Worm (Caenorhabditis elegans) whole organism, L1 larva: ENCODE measurements around the gene F56D2.8.

Experiments used
- F16B12.6 ChIP-seq: fragments of 150-350 bp; optimal IDR thresholded peaks from 2 replicates; lab custom pipeline; 2014; ENCODE audit warnings: missing biosample characterization, missing genetic modification characterization
- aha-1 ChIP-seq: fragments of 150-350 bp; optimal IDR thresholded peaks from 2 replicates; lab custom pipeline; 2014; ENCODE audit warnings: missing biosample characterization, missing genetic modification characterization
- alr-1 ChIP-seq: fragments of 200-800 bp; sonication (Bioruptor generic); optimal IDR thresholded peaks from 2 replicates; lab custom pipeline; 2018; ENCODE audit warnings: borderline replicate concordance, mild to moderate bottlenecking, missing genetic modification characterization, missing compliant biosample characterization
- aly-2 ChIP-seq: fragments of 150-350 bp; optimal IDR thresholded peaks from 2 replicates; lab custom pipeline; 2014; ENCODE audit warnings: missing biosample characterization, missing genetic modification characterization
- ama-1 ChIP-seq: fragments of 150-350 bp; optimal IDR thresholded peaks from 2 replicates; lab custom pipeline; 2014
- ceh-8 ChIP-seq: fragments of 200-800 bp; sonication (Bioruptor generic); optimal IDR thresholded peaks from 2 replicates; lab custom pipeline; 2018; ENCODE audit warnings: mild to moderate bottlenecking, missing genetic modification characterization, moderate library complexity, missing compliant biosample characterization
- ceh-90 ChIP-seq: sonication (generic microtip); optimal IDR thresholded peaks from 2 replicates; lab custom pipeline; 2016; ENCODE audit warnings: missing genetic modification characterization, missing compliant biosample characterization
- ces-1 ChIP-seq: fragments of 150-350 bp; optimal IDR thresholded peaks from 2 replicates; lab custom pipeline; 2014; ENCODE audit warnings: missing biosample characterization, missing genetic modification reagents, missing genetic modification characterization
- dpl-1 ChIP-seq, 3 experiments: fragments of 150-350 bp in 2 of 3; sonication (generic microtip) in 1 of 3; optimal IDR thresholded peaks; 2 replicates each; lab custom pipeline; 2014 to 2017; ENCODE audit warnings: missing biosample characterization in 3 of 3, missing genetic modification characterization in 3 of 3, missing genetic modification reagents in 3 of 3
- efl-1 ChIP-seq, 4 experiments: fragments of 150-350 bp; optimal IDR thresholded peaks in 3 of 4; peaks in 1 of 4; 1 replicate in 1 of 4; 2 replicates in 3 of 4; lab custom pipeline; 2014; ENCODE audit warnings: missing biosample characterization in 2 of 4, missing genetic modification characterization in 2 of 4, missing genetic modification reagents in 2 of 4
- egl-13 ChIP-seq: sonication (generic microtip); optimal IDR thresholded peaks from 2 replicates; lab custom pipeline; 2016; ENCODE audit warnings: missing genotype, missing genetic modification reagents, missing genetic modification characterization, missing compliant biosample characterization
- elt-2 ChIP-seq: sonication (generic microtip); optimal IDR thresholded peaks from 2 replicates; lab custom pipeline; 2016; ENCODE audit warnings: missing genetic modification characterization, mild to moderate bottlenecking, inconsistent platforms, missing compliant biosample characterization, missing genetic modification reagents
- elt-3 ChIP-seq, 6 experiments: fragments of 150-350 bp in 1 of 6; sonication (generic microtip); optimal IDR thresholded peaks; 2 replicates each; lab custom pipeline; 2017 to 2018; ENCODE audit warnings: missing biosample characterization in 6 of 6, missing genetic modification characterization in 6 of 6, inconsistent platforms in 1 of 6
- ets-5 ChIP-seq: fragments of 200-800 bp; sonication (Bioruptor generic); IDR thresholded peaks from 2 replicates; pipeline ENCODE4 v1.3.6; 2022; ENCODE audit warnings: missing genetic modification characterization, missing compliant biosample characterization
- fkh-10 ChIP-seq: sonication (generic microtip); optimal IDR thresholded peaks from 2 replicates; lab custom pipeline; 2017; ENCODE audit warnings: missing biosample characterization, missing genetic modification reagents, missing genetic modification characterization
- fos-1 ChIP-seq: fragments of 150-350 bp; optimal IDR thresholded peaks from 2 replicates; lab custom pipeline; 2014; ENCODE audit warnings: missing biosample characterization, missing genetic modification characterization
- grh-1 ChIP-seq: fragments of 200-800 bp; sonication (Bioruptor generic); IDR thresholded peaks from 2 replicates; pipeline ENCODE4 v1.3.6; 2022; ENCODE audit warnings: missing genetic modification reagents, missing genetic modification characterization, missing compliant biosample characterization
- hlh-17 ChIP-seq: fragments of 200-800 bp; sonication (Bioruptor generic); optimal IDR thresholded peaks from 2 replicates; lab custom pipeline; 2018; ENCODE audit warnings: missing genetic modification characterization, mild to moderate bottlenecking, missing compliant biosample characterization, moderate library complexity, borderline replicate concordance
- hpl-2 ChIP-seq: fragments of 150-350 bp; optimal IDR thresholded peaks from 2 replicates; lab custom pipeline; 2014; ENCODE audit warnings: missing biosample characterization, missing genetic modification reagents, missing genetic modification characterization
- isw-1 ChIP-seq: fragments of 200-800 bp; sonication (Bioruptor generic); IDR thresholded peaks from 2 replicates; pipeline ENCODE4 v1.3.6; 2022; ENCODE audit warnings: missing genetic modification characterization, missing compliant biosample characterization
- jun-1 ChIP-seq: fragments of 150-350 bp; optimal IDR thresholded peaks from 2 replicates; lab custom pipeline; 2014; ENCODE audit warnings: missing biosample characterization, missing genetic modification reagents, missing genetic modification characterization
- lin-14 ChIP-seq: fragments of 200-800 bp; sonication (Bioruptor generic); optimal IDR thresholded peaks from 2 replicates; lab custom pipeline; 2018; ENCODE audit warnings: mild to moderate bottlenecking, missing genetic modification characterization, moderate library complexity, missing compliant biosample characterization
- lin-15B ChIP-seq: fragments of 150-350 bp; sonication (generic microtip); optimal IDR thresholded peaks from 3 replicates; lab custom pipeline; 2014; ENCODE audit warnings: missing biosample characterization, missing genetic modification characterization
- lin-35 ChIP-seq, 2 experiments: fragments of 150-350 bp; optimal IDR thresholded peaks; 2 replicates each; lab custom pipeline; 2014; ENCODE audit warnings: missing biosample characterization in 2 of 2, missing genetic modification characterization in 2 of 2, missing genetic modification reagents in 2 of 2
- lsy-2 ChIP-seq, 2 experiments: fragments of 150-350 bp; optimal IDR thresholded peaks; 2 replicates each; lab custom pipeline; 2014; ENCODE audit warnings: missing biosample characterization in 2 of 2, missing genetic modification characterization in 2 of 2
- mdl-1 ChIP-seq, 2 experiments: fragments of 150-350 bp; optimal IDR thresholded peaks; 2 replicates each; lab custom pipeline; 2014 to 2017; ENCODE audit warnings: missing biosample characterization in 2 of 2, missing genetic modification characterization in 2 of 2, inconsistent platforms in 1 of 2
- mep-1 ChIP-seq: fragments of 150-350 bp; optimal IDR thresholded peaks from 2 replicates; lab custom pipeline; 2014; ENCODE audit warnings: missing biosample characterization, missing genetic modification characterization
- nhr-11 ChIP-seq: fragments of 150-350 bp; optimal IDR thresholded peaks from 2 replicates; lab custom pipeline; 2014; ENCODE audit warnings: missing biosample characterization, missing genetic modification characterization
- nhr-12 ChIP-seq: sonication (generic microtip); optimal IDR thresholded peaks from 2 replicates; lab custom pipeline; 2017; ENCODE audit warnings: missing biosample characterization, missing genetic modification characterization
- nhr-19 ChIP-seq: fragments of 200-800 bp; sonication (Bioruptor generic); conservative IDR thresholded peaks from 2 replicates; pipeline ENCODE4 v1.3.6; 2022; ENCODE audit warnings: missing genetic modification characterization, missing compliant biosample characterization
- nhr-20 ChIP-seq: sonication (generic microtip); optimal IDR thresholded peaks from 2 replicates; lab custom pipeline; 2016; ENCODE audit warnings: mild to moderate bottlenecking, missing genetic modification characterization, missing compliant biosample characterization
- nhr-237 ChIP-seq: fragments of 150-350 bp; optimal IDR thresholded peaks from 2 replicates; lab custom pipeline; 2014; ENCODE audit warnings: missing biosample characterization, missing genetic modification characterization
- nhr-47 ChIP-seq: sonication (generic microtip); optimal IDR thresholded peaks from 2 replicates; lab custom pipeline; 2016; ENCODE audit warnings: mild to moderate bottlenecking, missing genetic modification characterization, moderate library complexity, missing compliant biosample characterization
- nhr-84 ChIP-seq: sonication (generic microtip); optimal IDR thresholded peaks from 2 replicates; lab custom pipeline; 2017; ENCODE audit warnings: missing biosample characterization, missing genetic modification characterization
- nhr-90 ChIP-seq: sonication (generic microtip); optimal IDR thresholded peaks from 2 replicates; lab custom pipeline; 2016; ENCODE audit warnings: mild to moderate bottlenecking, missing genetic modification characterization, missing compliant biosample characterization; ENCODE audit not compliant: poor library complexity
- pag-3 ChIP-seq: sonication (generic microtip); optimal IDR thresholded peaks from 2 replicates; lab custom pipeline; 2017; ENCODE audit warnings: missing genetic modification characterization, mild to moderate bottlenecking, missing compliant biosample characterization, antibody characterized with exemption, borderline replicate concordance; ENCODE audit not compliant: insufficient read depth
- pqm-1 ChIP-seq: sonication (generic microtip); optimal IDR thresholded peaks from 3 replicates; lab custom pipeline; 2017; ENCODE audit warnings: missing biosample characterization, missing genetic modification characterization
- rnt-1 ChIP-seq: sonication (generic microtip); optimal IDR thresholded peaks from 2 replicates; lab custom pipeline; 2016; ENCODE audit warnings: mild to moderate bottlenecking, missing genetic modification characterization, moderate library complexity, missing compliant biosample characterization
- skn-1 ChIP-seq: fragments of 150-350 bp; optimal IDR thresholded peaks from 2 replicates; lab custom pipeline; 2014; ENCODE audit warnings: missing biosample characterization, missing genetic modification characterization
- snpc-4 ChIP-seq: fragments of 150-350 bp; optimal IDR thresholded peaks from 2 replicates; lab custom pipeline; 2014; ENCODE audit warnings: missing biosample characterization, missing genetic modification characterization
- snu-23 ChIP-seq: sonication (generic microtip); optimal IDR thresholded peaks from 2 replicates; lab custom pipeline; 2016; ENCODE audit warnings: missing genetic modification characterization, missing compliant biosample characterization
- sox-4 ChIP-seq: sonication (generic microtip); optimal IDR thresholded peaks from 2 replicates; lab custom pipeline; 2016; ENCODE audit warnings: missing genetic modification characterization, missing compliant biosample characterization
- sptf-1 ChIP-seq: fragments of 150-350 bp; optimal IDR thresholded peaks from 2 replicates; lab custom pipeline; 2014; ENCODE audit warnings: missing biosample characterization, missing genetic modification characterization
- tlp-1 ChIP-seq: fragments of 150-350 bp; optimal IDR thresholded peaks from 2 replicates; lab custom pipeline; 2014; ENCODE audit warnings: missing biosample characterization, missing genetic modification characterization
- unc-130 ChIP-seq: fragments of 150-350 bp; optimal IDR thresholded peaks from 2 replicates; lab custom pipeline; 2017; ENCODE audit warnings: missing biosample characterization, missing genetic modification characterization, inconsistent platforms
- unc-30 ChIP-seq: sonication (generic microtip); optimal IDR thresholded peaks from 2 replicates; lab custom pipeline; 2017; ENCODE audit warnings: missing biosample characterization, missing genetic modification characterization
- unc-86 ChIP-seq: sonication (generic microtip); optimal IDR thresholded peaks from 2 replicates; lab custom pipeline; 2016; ENCODE audit warnings: missing genetic modification characterization, missing compliant biosample characterization
- vab-15 ChIP-seq: sonication (generic microtip); optimal IDR thresholded peaks from 2 replicates; lab custom pipeline; 2017; ENCODE audit warnings: missing genotype, mild to moderate bottlenecking, missing genetic modification characterization, missing compliant biosample characterization
- xbp-1 ChIP-seq: sonication (generic microtip); optimal IDR thresholded peaks from 2 replicates; lab custom pipeline; 2016; ENCODE audit warnings: missing genetic modification characterization, missing compliant biosample characterization
- zag-1 ChIP-seq: fragments of 150-350 bp; optimal IDR thresholded peaks from 2 replicates; lab custom pipeline; 2014; ENCODE audit warnings: missing biosample characterization, missing genetic modification characterization
- ztf-11 ChIP-seq, 2 experiments: sonication (generic microtip); optimal IDR thresholded peaks; 2 replicates each; lab custom pipeline; 2016 to 2017; ENCODE audit warnings: missing genetic modification characterization in 2 of 2, missing biosample characterization in 1 of 2, missing compliant biosample characterization in 1 of 2
- ztf-4 ChIP-seq: fragments of 150-350 bp; optimal IDR thresholded peaks from 2 replicates; lab custom pipeline; 2014; ENCODE audit warnings: missing biosample characterization, missing genetic modification characterization

F56D2.8 gene

ce11 chrIII:5554884-5555500 is 27.7 kb downstream of the F56D2.8 start, which contains the start of the genes nmad-1 and hach-1 (continued):
- TF ChIP-seq mep-1 (peak; percentile 75), F16B12.6 (tag; lab: Kevin White, UChicago) (peak; percentile 24), fkh-10 (GFP tag; lab: Kevin White, UChicago) (no peak), nhr-47 (peak; percentile 80), hlh-17 (no peak), nhr-20 (tag; lab: Kevin White, UChicago) (peak; percentile 90), fos-1 (no peak), efl-1 (optimal IDR thresholded peaks at IDR 0.05; lab: Kevin White, UChicago) (peak; percentile 56 to 74), efl-1 (GFP tag; optimal IDR thresholded peaks at IDR 0.05 in 1 of 2; lab: Kevin White, UChicago) (peak; percentile 46 to 97), lin-15B (tag; lab: Kevin White, UChicago) (peak; percentile 32), snu-23 (GFP tag; lab: Kevin White, UChicago) (peak; percentile 89), rnt-1 (tag; lab: Kevin White, UChicago) (peak; percentile 83), sptf-1 (tag; lab: Kevin White, UChicago) (no peak), egl-13 (tag; lab: Kevin White, UChicago) (peak; percentile 70), ces-1 (GFP tag; lab: Kevin White, UChicago) (no peak), elt-3 (tag; optimal IDR thresholded peaks at IDR 0.05; lab: Kevin White, UChicago) (peak in 1 of 6 experiments; percentile 61), nhr-11 (tag; lab: Kevin White, UChicago) (no peak), nhr-84 (no peak), nhr-12 (tag; lab: Kevin White, UChicago) (no peak), dpl-1 (GFP tag; optimal IDR thresholded peaks at IDR 0.05; lab: Kevin White, UChicago) (peak; percentile 50 to 67 (median 58)), ama-1 (lab: Kevin White, UChicago) (no peak), lin-14 (GFP tag; lab: Kevin White, UChicago) (peak; percentile 81), aly-2 (tag; lab: Kevin White, UChicago) (no peak), ceh-8 (GFP tag; lab: Kevin White, UChicago) (peak; percentile 74), jun-1 (tag; lab: Kevin White, UChicago) (no peak), zag-1 (tag; lab: Kevin White, UChicago) (no peak), hpl-2 (GFP tag; lab: Kevin White, UChicago) (no peak), grh-1 (GFP tag; lab: Robert Waterston, UW) (peak; percentile 52; the same call in 1 of the 2 replicates), mdl-1 (tag; optimal IDR thresholded peaks at IDR 0.05; lab: Kevin White, UChicago) (peak in 1 of 2 experiments; percentile 43), sox-4 (tag; lab: Kevin White, UChicago) (peak; percentile 59), lin-35 (GFP tag; optimal IDR thresholded peaks at IDR 0.05; lab: Kevin White, UChicago) (peak; percentile 44 to 64), nhr-237 (no peak), lsy-2 (tag; optimal IDR thresholded peaks at IDR 0.05; lab: Kevin White, UChicago) (peak; percentile 69 to 73), pag-3 (no peak), isw-1 (GFP tag; lab: Robert Waterston, UW) (peak; percentile 53; the same call in 1 of the 2 replicates), ets-5 (GFP tag; lab: Robert Waterston, UW) (no peak), ceh-90 (no peak), pqm-1 (no peak), unc-30 (tag; lab: Kevin White, UChicago) (no peak), unc-130 (tag; lab: Kevin White, UChicago) (peak; percentile 72), vab-15 (peak; percentile 7), alr-1 (tag; lab: Kevin White, UChicago) (no peak), xbp-1 (tag; lab: Kevin White, UChicago) (peak; percentile 82), snpc-4 (tag; lab: Kevin White, UChicago) (peak; percentile 75), unc-86 (tag; lab: Kevin White, UChicago) (peak; percentile 68), aha-1 (tag; lab: Kevin White, UChicago) (no peak), nhr-19 (peak; percentile 85), nhr-90 (peak; percentile 78), ztf-4 (tag; lab: Kevin White, UChicago) (peak; percentile 63), skn-1 (tag; lab: Kevin White, UChicago) (peak; percentile 52), tlp-1 (tag; lab: Kevin White, UChicago) (no peak), elt-2 (peak; percentile 64), ztf-11 (tag; optimal IDR thresholded peaks at IDR 0.05; lab: Kevin White, UChicago) (peak in 1 of 2 experiments; percentile 76)
